Worm (Caenorhabditis elegans) whole organism, L3 larva: ENCODE measurements around the gene rfp-1.

ENCODE experiments used
- ceh-16 ChIP-seq: sonication (generic microtip); optimal IDR thresholded peaks from 2 replicates; lab custom pipeline; 2017; ENCODE audit warnings: missing biosample characterization, missing genetic modification characterization
- ceh-28 ChIP-seq: fragments of 150-350 bp; optimal IDR thresholded peaks from 2 replicates; lab custom pipeline; 2014; ENCODE audit warnings: missing biosample characterization, missing genetic modification reagents, missing genetic modification characterization
- ceh-9 ChIP-seq: sonication (generic microtip); optimal IDR thresholded peaks from 2 replicates; lab custom pipeline; 2018; ENCODE audit warnings: missing biosample characterization, missing genetic modification characterization
- daf-12 ChIP-seq: fragments of 150-350 bp; optimal IDR thresholded peaks from 2 replicates; lab custom pipeline; 2014; ENCODE audit warnings: missing biosample characterization, missing genetic modification reagents, missing genetic modification characterization
- egl-5 ChIP-seq: fragments of 150-350 bp; optimal IDR thresholded peaks from 2 replicates; lab custom pipeline; 2017; ENCODE audit warnings: missing biosample characterization, missing genetic modification reagents, missing genetic modification characterization, inconsistent platforms
- elt-2 ChIP-seq: sonication (generic microtip); optimal IDR thresholded peaks from 2 replicates; lab custom pipeline; 2016; ENCODE audit warnings: missing genetic modification reagents, mild to moderate bottlenecking, missing genetic modification characterization, missing compliant biosample characterization
- elt-3 ChIP-seq, 3 experiments: fragments of 150-350 bp in 1 of 3; sonication (generic microtip) in 2 of 3; optimal IDR thresholded peaks; 2 replicates in 2 of 3; 4 replicates in 1 of 3; lab custom pipeline; 2014 to 2017; ENCODE audit warnings: missing biosample characterization in 3 of 3, missing genetic modification characterization in 3 of 3
- fkh-10 ChIP-seq: sonication (generic microtip); optimal IDR thresholded peaks from 2 replicates; lab custom pipeline; 2017; ENCODE audit warnings: missing biosample characterization, missing genetic modification reagents, missing genetic modification characterization
- fkh-2 ChIP-seq: fragments of 150-350 bp; optimal IDR thresholded peaks from 2 replicates; lab custom pipeline; 2014; ENCODE audit warnings: missing biosample characterization, missing genetic modification reagents, missing genetic modification characterization
- hmg-11 ChIP-seq: sonication (generic microtip); optimal IDR thresholded peaks from 2 replicates; lab custom pipeline; 2016; ENCODE audit warnings: missing genetic modification characterization, missing compliant biosample characterization
- jun-1 ChIP-seq: fragments of 150-350 bp; optimal IDR thresholded peaks from 2 replicates; lab custom pipeline; 2014; ENCODE audit warnings: missing biosample characterization, missing genetic modification reagents, missing genetic modification characterization
- lin-15B ChIP-seq: fragments of 150-350 bp; optimal IDR thresholded peaks from 2 replicates; lab custom pipeline; 2014; ENCODE audit warnings: missing biosample characterization, missing genetic modification characterization
- lin-39 ChIP-seq: fragments of 150-350 bp; optimal IDR thresholded peaks from 2 replicates; lab custom pipeline; 2018; ENCODE audit warnings: missing biosample characterization, missing genetic modification reagents, missing genetic modification characterization
- lsy-12 ChIP-seq: sonication (generic microtip); optimal IDR thresholded peaks from 2 replicates; lab custom pipeline; 2016; ENCODE audit warnings: mild to moderate bottlenecking, missing genetic modification characterization, missing compliant biosample characterization
- mdl-1 ChIP-seq: fragments of 150-350 bp; optimal IDR thresholded peaks from 2 replicates; lab custom pipeline; 2014; ENCODE audit warnings: missing biosample characterization, missing genetic modification characterization
- mml-1 ChIP-seq: fragments of 150-350 bp; sonication (generic microtip); optimal IDR thresholded peaks from 3 replicates; lab custom pipeline; 2014; ENCODE audit warnings: missing biosample characterization, missing genetic modification characterization
- nfya-1 ChIP-seq: sonication (generic microtip); optimal IDR thresholded peaks from 2 replicates; lab custom pipeline; 2017; ENCODE audit warnings: missing genetic modification characterization, mild to moderate bottlenecking, missing compliant biosample characterization, antibody characterized with exemption, moderate library complexity; ENCODE audit not compliant: insufficient read depth
- nhr-11 ChIP-seq: fragments of 150-350 bp; optimal IDR thresholded peaks from 2 replicates; lab custom pipeline; 2014; ENCODE audit warnings: missing biosample characterization, missing genetic modification characterization
- nhr-12 ChIP-seq: fragments of 150-350 bp; optimal IDR thresholded peaks from 2 replicates; lab custom pipeline; 2014; ENCODE audit warnings: missing biosample characterization, missing genetic modification characterization
- nhr-23 ChIP-seq: fragments of 150-350 bp; optimal IDR thresholded peaks from 2 replicates; lab custom pipeline; 2014; ENCODE audit warnings: missing biosample characterization, missing genetic modification reagents, missing genetic modification characterization
- nhr-237 ChIP-seq: fragments of 150-350 bp; optimal IDR thresholded peaks from 2 replicates; lab custom pipeline; 2014; ENCODE audit warnings: missing biosample characterization, missing genetic modification characterization
- nhr-43 ChIP-seq: sonication (generic microtip); optimal IDR thresholded peaks from 2 replicates; lab custom pipeline; 2016; ENCODE audit warnings: mild to moderate bottlenecking, missing genetic modification characterization, missing compliant biosample characterization; ENCODE audit not compliant: poor library complexity, severe bottlenecking
- nhr-67 ChIP-seq: fragments of 150-350 bp; optimal IDR thresholded peaks from 2 replicates; lab custom pipeline; 2014; ENCODE audit warnings: missing biosample characterization, missing genetic modification characterization
- nhr-77 ChIP-seq: fragments of 150-350 bp; optimal IDR thresholded peaks from 2 replicates; lab custom pipeline; 2014; ENCODE audit warnings: missing biosample characterization, missing genetic modification characterization
- pha-4 ChIP-seq: fragments of 150-350 bp; optimal IDR thresholded peaks from 2 replicates; lab custom pipeline; 2014; ENCODE audit warnings: missing biosample characterization, missing genetic modification reagents, missing genetic modification characterization
- pqm-1 ChIP-seq: fragments of 150-350 bp; optimal IDR thresholded peaks from 2 replicates; lab custom pipeline; 2017; ENCODE audit warnings: missing biosample characterization, missing genetic modification characterization, inconsistent platforms
- sea-2 ChIP-seq: fragments of 150-350 bp; sonication (generic microtip); optimal IDR thresholded peaks from 4 replicates; lab custom pipeline; 2014; ENCODE audit warnings: missing biosample characterization, missing genetic modification reagents, missing genetic modification characterization
- skn-1 ChIP-seq: fragments of 150-350 bp; optimal IDR thresholded peaks from 2 replicates; lab custom pipeline; 2014; ENCODE audit warnings: missing biosample characterization, missing genetic modification characterization
- snpc-4 ChIP-seq: fragments of 150-350 bp; optimal IDR thresholded peaks from 2 replicates; lab custom pipeline; 2014; ENCODE audit warnings: missing biosample characterization, missing genetic modification characterization
- tbx-2 ChIP-seq: sonication (generic microtip); optimal IDR thresholded peaks from 2 replicates; lab custom pipeline; 2016; ENCODE audit warnings: mild to moderate bottlenecking, missing genetic modification characterization, missing compliant biosample characterization
- unc-39 ChIP-seq: sonication (generic microtip); optimal IDR thresholded peaks from 4 replicates; lab custom pipeline; 2017; ENCODE audit warnings: missing biosample characterization, missing genetic modification characterization
- zag-1 ChIP-seq: fragments of 150-350 bp; optimal IDR thresholded peaks from 2 replicates; lab custom pipeline; 2014; ENCODE audit warnings: missing biosample characterization, missing genetic modification characterization
- ztf-11 ChIP-seq: fragments of 150-350 bp; optimal IDR thresholded peaks from 2 replicates; lab custom pipeline; 2014; ENCODE audit warnings: missing biosample characterization, missing genetic modification characterization

The rfp-1 gene

ce11 chrIII:8401887-8402286 lies 43.5 kb downstream of the rfp-1 start, which contains the start of gene lap-1:
TSS of gene lap-1 (minus strand) at chrIII:8401928.
- TF ChIP-seq elt-2 (tag; lab: Kevin White, UChicago) (peak; percentile 40), tbx-2 (tag; lab: Kevin White, UChicago) (no peak), snpc-4 (tag; lab: Kevin White, UChicago) (no peak), skn-1 (no peak), pha-4 (tag; lab: Kevin White, UChicago) (peak; percentile 18), nhr-43 (tag; lab: Kevin White, UChicago) (no peak), lsy-12 (tag; lab: Kevin White, UChicago) (no peak), pqm-1 (tag; lab: Kevin White, UChicago) (peak; percentile 7)

DNA sequence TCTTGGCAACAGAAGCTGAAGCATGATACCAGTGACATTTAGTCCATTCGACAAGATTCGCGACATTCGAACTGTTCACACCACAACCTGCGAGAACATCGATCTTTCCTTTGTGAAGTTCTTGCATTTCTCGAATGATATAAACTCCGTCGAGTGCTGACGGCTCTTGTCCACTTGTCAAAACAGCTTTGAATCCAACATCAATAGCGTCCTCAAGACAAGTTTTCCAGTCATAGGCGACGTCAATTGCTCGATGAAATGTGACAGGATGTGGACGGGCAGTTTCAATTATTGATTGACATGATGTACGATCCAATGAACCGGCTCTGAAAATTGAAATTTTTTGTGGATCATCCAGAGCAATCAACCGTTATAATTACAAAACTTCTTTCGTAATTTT lies 44.2 kb downstream of the rfp-1 start:
- TF ChIP-seq mml-1 (tag; lab: Kevin White, UChicago) = no peak
- TF ChIP-seq ceh-16 = no peak
- no peak for TF ChIP-seq zag-1
- TF ChIP-seq daf-12 = no peak
- TF ChIP-seq lin-39 (tag; lab: Kevin White, UChicago) = no peak
- TF ChIP-seq nhr-77 (tag; lab: Kevin White, UChicago) = no peak
- no peak for TF ChIP-seq jun-1 (tag; lab: Kevin White, UChicago)
- no peak for TF ChIP-seq lsy-12 (tag; lab: Kevin White, UChicago)
- no peak for TF ChIP-seq nhr-237 (tag; lab: Kevin White, UChicago)
- no peak for TF ChIP-seq nfya-1
- TF ChIP-seq ceh-28 (tag; lab: Kevin White, UChicago) = no peak
- no peak for TF ChIP-seq nhr-11
- TF ChIP-seq mdl-1 (tag; lab: Kevin White, UChicago) = no peak
- TF ChIP-seq fkh-2 (tag; lab: Kevin White, UChicago) = no peak
- TF ChIP-seq unc-39 (tag; lab: Kevin White, UChicago) = no peak
- TF ChIP-seq fkh-10 (GFP tag; lab: Kevin White, UChicago) = no peak
- no peak for TF ChIP-seq hmg-11 (tag; lab: Kevin White, UChicago)
- no peak for TF ChIP-seq skn-1
- no peak for TF ChIP-seq nhr-12 (tag; lab: Kevin White, UChicago)
- TF ChIP-seq ztf-11 (tag; lab: Kevin White, UChicago) = no peak
- TF ChIP-seq, all 47 proteins: peak for 0

ce11 chrIII:8403507-8403906 lies 45.1 kb downstream of the rfp-1 start, which contains the start of gene cutc-1:
TSS of gene cutc-1 (minus strand) at chrIII:8403607.
- TF ChIP-seq nhr-77 (tag; lab: Kevin White, UChicago) = no peak

ce11 chrIII:8405449-8405962 lies 47.1 kb downstream of the rfp-1 start, which contains the start of the genes ubxn-4 and cyy-1:
TSS of gene ubxn-4 (minus strand) at chrIII:8405562.
TSS of gene cyy-1 (plus strand) at chrIII:8405874.
- peak; percentile 66 for TF ChIP-seq nfya-1
- TF ChIP-seq hmg-11 (tag; lab: Kevin White, UChicago) = peak; percentile 29
- no peak for TF ChIP-seq ceh-9
- TF ChIP-seq nhr-23 = no peak
- TF ChIP-seq skn-1 = no peak

- TF ChIP-seq ceh-9 (no peak), nhr-67 (tag; lab: Kevin White, UChicago) (no peak), elt-3 (tag; optimal IDR thresholded peaks at IDR 0.05; lab: Kevin White, UChicago) (no peak), mdl-1 (tag; lab: Kevin White, UChicago) (no peak), lin-15B (no peak), ceh-16 (no peak), sea-2 (no peak), ztf-11 (tag; lab: Kevin White, UChicago) (no peak), nhr-23 (no peak), nhr-43 (tag; lab: Kevin White, UChicago) (no peak), skn-1 (no peak), unc-39 (tag; lab: Kevin White, UChicago) (no peak), egl-5 (no peak), daf-12 (no peak)
These were observed 50.7 kb downstream of the rfp-1 start, which contains the start of gene ZK353.9 for ce11 chrIII:8409166-8409565. TSS of gene ZK353.9 (plus strand) at chrIII:8409496.
